Fruit fly (Drosophila melanogaster) whole organism, prepupa: Measurements from ENCODE around the gene CG43093.

Experiments used
- Blimp-1 ChIP-seq: fragments of 200-800 bp; sonication (Bioruptor generic); optimal IDR thresholded peaks from 3 replicates; lab custom pipeline; 2017; ENCODE audit warnings: missing biosample characterization, missing genetic modification characterization, mild to moderate bottlenecking, moderate library complexity, missing genetic modification reagents
- CG11902 ChIP-seq: fragments of 200-800 bp; sonication (Bioruptor generic); optimal IDR thresholded peaks from 3 replicates; lab custom pipeline; 2016; ENCODE audit warnings: missing biosample characterization, missing genetic modification characterization
- CG15336 ChIP-seq: fragments of 200-800 bp; sonication (Bioruptor generic); IDR thresholded peaks from 2 replicates; pipeline ENCODE4 v1.3.6; 2022; ENCODE audit warnings: missing biosample characterization, missing genetic modification characterization
- CG3919 ChIP-seq: fragments of 200-800 bp; sonication (Bioruptor generic); optimal IDR thresholded peaks from 3 replicates; lab custom pipeline; 2016; ENCODE audit warnings: missing biosample characterization, missing genetic modification characterization
- CG8119 ChIP-seq: fragments of 200-800 bp; sonication (Bioruptor generic); IDR thresholded peaks from 3 replicates; pipeline ENCODE4 v1.3.6; 2022; ENCODE audit warnings: missing biosample characterization, missing genetic modification characterization
- Eip93F ChIP-seq: fragments of 200-800 bp; sonication (Bioruptor generic); optimal IDR thresholded peaks from 2 replicates; lab custom pipeline; 2016; ENCODE audit warnings: missing biosample characterization, mild to moderate bottlenecking, missing genetic modification characterization
- Smox ChIP-seq: fragments of 200-800 bp; sonication (Bioruptor generic); optimal IDR thresholded peaks from 3 replicates; lab custom pipeline; 2016; ENCODE audit warnings: missing biosample characterization, missing genetic modification characterization
- Sox14 ChIP-seq: fragments of 200-800 bp; sonication (Bioruptor generic); optimal IDR thresholded peaks from 3 replicates; lab custom pipeline; 2016; ENCODE audit warnings: missing biosample characterization, missing genetic modification characterization
- esn ChIP-seq: fragments of 200-800 bp; sonication (Bioruptor generic); optimal IDR thresholded peaks from 2 replicates; lab custom pipeline; 2016; ENCODE audit warnings: missing biosample characterization, mild to moderate bottlenecking, missing genetic modification characterization, moderate library complexity
- lz ChIP-seq: fragments of 200-800 bp; sonication (Bioruptor generic); optimal IDR thresholded peaks from 3 replicates; lab custom pipeline; 2016; ENCODE audit warnings: missing biosample characterization, missing genetic modification characterization

dm6 chr3R:22757117-22757516, 13.0 kb downstream of the CG43093 start:
- no peak for TF ChIP-seq CG11902 (GFP tag; lab: Kevin White, UChicago)
- no peak for TF ChIP-seq CG15336 (GFP tag; lab: Robert Waterston, UW)
- TF ChIP-seq Blimp-1 (GFP tag; lab: Kevin White, UChicago): no peak
- TF ChIP-seq Eip93F: no peak
- TF ChIP-seq esn (GFP tag; lab: Kevin White, UChicago): no peak
- TF ChIP-seq Sox14: no peak
- TF ChIP-seq CG8119: no peak
- no peak for TF ChIP-seq Smox
- no peak for TF ChIP-seq CG3919 (GFP tag; lab: Kevin White, UChicago)
- TF ChIP-seq lz (GFP tag; lab: Kevin White, UChicago): no peak
